Worm (Caenorhabditis elegans): Measurements from ENCODE around the gene C29E4.12.

Gene C29E4.12

ce11 chrIII:7894724-7895123, 46.2 kb upstream of the C29E4.12 start, which contains the start of gene ZK688.4 (continued):
- TF ChIP-seq snpc-3.4 (tag; optimal IDR thresholded peaks at IDR 0.05) (no peak), fkh-3 (tag; optimal IDR thresholded peaks at IDR 0.05) (no peak), B0035.1 (tag; optimal IDR thresholded peaks at IDR 0.05) (no peak), cebp-1 (GFP tag; IDR thresholded peaks at IDR 0.05) (no peak), cebp-1 (tag; optimal IDR thresholded peaks at IDR 0.05) (no peak)

- TF ChIP-seq repo-1 (tag; optimal IDR thresholded peaks at IDR 0.05): no peak
- no peak for TF ChIP-seq efl-1 (GFP tag; optimal IDR thresholded peaks at IDR 0.05)
- TF ChIP-seq T07F8.4 (tag; optimal IDR thresholded peaks at IDR 0.05): no peak
- TF ChIP-seq K12H6.12 (tag; optimal IDR thresholded peaks at IDR 0.05): no peak
- TF ChIP-seq nfya-2 (GFP tag; IDR thresholded peaks at IDR 0.05): no peak
- no peak for TF ChIP-seq attf-6 (GFP tag; IDR thresholded peaks at IDR 0.05)
Observed at ce11 chrIII:7896925-7897324, 44.0 kb upstream of the C29E4.12 start, which contains the start of gene ZK688.10. TSS of gene ZK688.10 (minus strand) at chrIII:7897025.

ce11 chrIII:7897733-7898132, 43.2 kb upstream of the C29E4.12 start:
- TF ChIP-seq somi-1 (GFP tag; optimal IDR thresholded peaks at IDR 0.05) (peak; percentile 19), fkh-3 (tag; optimal IDR thresholded peaks at IDR 0.05) (no peak)

ce11 chrIII:7900733-7901132, 40.2 kb upstream of the C29E4.12 start, which contains the start of gene best-24:
TSS of gene best-24 (plus strand) at chrIII:7901033.
- no peak for TF ChIP-seq aptf-2 (GFP tag; conservative IDR thresholded peaks at IDR 0.05)

ce11 chrIII:7903427-7903826, 37.5 kb upstream of the C29E4.12 start:
- TF ChIP-seq lin-35 (GFP tag; optimal IDR thresholded peaks at IDR 0.05) (no peak), somi-1 (GFP tag; optimal IDR thresholded peaks at IDR 0.05) (no peak), C17E4.6 (GFP tag; IDR thresholded peaks at IDR 0.05) (no peak), ceh-58 (GFP tag; IDR thresholded peaks at IDR 0.05) (no peak), B0019.2 (GFP tag; conservative IDR thresholded peaks at IDR 0.05) (no peak), dpff-1 (tag; optimal IDR thresholded peaks at IDR 0.05) (no peak), nhr-27 (tag; optimal IDR thresholded peaks at IDR 0.05) (no peak), hrde-1 (tag; optimal IDR thresholded peaks at IDR 0.05; ENCODE audit: borderline replicate concordance) (no peak)

ce11 chrIII:7907515-7907914, 33.4 kb upstream of the C29E4.12 start, which contains the start of gene pcp-5:
TSS of gene pcp-5 (minus strand) at chrIII:7907615.
- no peak for TF ChIP-seq zim-3 (tag; optimal IDR thresholded peaks at IDR 0.05)
- no peak for TF ChIP-seq Y53G8AR.9 (GFP tag; conservative IDR thresholded peaks at IDR 0.05)
- no peak for TF ChIP-seq gei-17 (GFP tag; optimal IDR thresholded peaks at IDR 0.05)
- TF ChIP-seq cebp-1 (GFP tag; IDR thresholded peaks at IDR 0.05): no peak
- TF ChIP-seq cebp-1 (tag; optimal IDR thresholded peaks at IDR 0.05): no peak
- TF ChIP-seq F57A8.1 (GFP tag; optimal IDR thresholded peaks at IDR 0.05): no peak
- no peak for TF ChIP-seq ceh-40 (GFP tag; IDR thresholded peaks at IDR 0.05)
- TF ChIP-seq ceh-79 (tag; optimal IDR thresholded peaks at IDR 0.05): no peak
- no peak for TF ChIP-seq let-526 (GFP tag; IDR thresholded peaks at IDR 0.05)
- TF ChIP-seq snpc-1.3 (tag; optimal IDR thresholded peaks at IDR 0.05; ENCODE audit: insufficient read depth): no peak
- no peak for TF ChIP-seq die-1 (tag; optimal IDR thresholded peaks at IDR 0.05)
- TF ChIP-seq D2030.7 (GFP tag; IDR thresholded peaks at IDR 0.05): no peak
- TF ChIP-seq Y56A3A.18 (GFP tag; IDR thresholded peaks at IDR 0.05): no peak
- no peak for TF ChIP-seq ccch-3 (GFP tag; optimal IDR thresholded peaks at IDR 0.05)
- no peak for TF ChIP-seq rcor-1 (GFP tag; IDR thresholded peaks at IDR 0.05)
- TF ChIP-seq mel-28 (tag; optimal IDR thresholded peaks at IDR 0.05; ENCODE audit: borderline replicate concordance): no peak

Measured in whole organism, young adult.